Fruit fly (Drosophila melanogaster): ENCODE results near the gene CG45690.

Gene CG45690

DNA sequence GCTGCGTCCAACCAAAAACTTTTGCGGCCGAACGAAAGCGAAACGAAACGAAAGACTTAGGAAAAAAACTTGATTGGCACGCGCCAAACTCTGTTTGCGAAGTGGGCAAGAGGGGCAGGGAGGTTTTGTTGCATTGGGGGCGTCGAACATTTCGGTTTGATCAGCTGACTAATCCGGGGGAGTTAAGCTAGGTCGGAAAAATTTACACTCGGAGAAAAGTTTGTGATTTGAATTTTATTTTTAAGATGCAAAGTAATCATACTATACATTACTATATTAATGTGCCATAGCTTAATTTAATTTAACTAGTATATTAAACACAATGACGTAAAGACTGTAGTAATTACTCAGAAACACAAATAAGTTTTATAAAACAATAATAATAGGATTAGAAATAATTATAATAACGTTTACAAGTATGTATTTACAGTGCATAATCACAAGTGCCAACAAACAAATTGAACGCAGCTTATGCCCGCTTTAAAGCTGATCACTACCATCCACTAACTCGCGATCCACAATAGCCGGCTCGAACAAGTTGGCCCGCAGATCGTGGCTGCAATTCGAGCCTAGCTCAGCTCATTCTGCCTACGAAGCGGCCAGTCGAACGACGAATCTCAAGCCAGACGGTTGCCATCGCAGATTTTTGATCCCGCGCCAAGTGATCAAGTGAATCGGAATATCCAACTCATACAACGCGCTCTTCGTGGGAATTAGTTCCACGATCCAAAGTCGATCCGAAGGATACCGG, 3.6 kb downstream of the CG45690 start, which contains the start of gene CG31871 (continued):
- TF ChIP-seq CG12769 (tag; optimal IDR thresholded peaks at IDR 0.05) = peak; percentile 30
- TF ChIP-seq CG11247 (GFP tag; IDR thresholded peaks at IDR 0.05) = no peak
- 0 out of 3 replicates have a peak, but pooled peaks have one; percentile 35 for TF ChIP-seq so (GFP tag; IDR thresholded peaks at IDR 0.05)
- no peak for TF ChIP-seq Stat92E (GFP tag; optimal IDR thresholded peaks at IDR 0.05)
- TF ChIP-seq CG18262 (tag; optimal IDR thresholded peaks at IDR 0.05) = peak; percentile 86
- TF ChIP-seq GATAe (GFP tag; conservative IDR thresholded peaks at IDR 0.05) = 0 out of 2 replicates have a peak, but pooled peaks have one; percentile 28
- TF ChIP-seq chinmo (GFP tag; IDR thresholded peaks at IDR 0.05; ENCODE audit: partially characterized antibody) = no peak
- TF ChIP-seq CG8089 (GFP tag; optimal IDR thresholded peaks at IDR 0.05) = no peak
- no peak for TF ChIP-seq CG34376 (GFP tag; optimal IDR thresholded peaks at IDR 0.05)
- TF ChIP-seq zfh2 (GFP tag; optimal IDR thresholded peaks at IDR 0.05) = no peak
- peak; percentile 90 for TF ChIP-seq CG11504 (tag; optimal IDR thresholded peaks at IDR 0.05)
- no peak for TF ChIP-seq CG18476 (GFP tag; optimal IDR thresholded peaks at IDR 0.05)
- no peak for TF ChIP-seq Bdp1 (GFP tag; optimal IDR thresholded peaks at IDR 0.05)
- TF ChIP-seq peb (GFP tag; IDR thresholded peaks at IDR 0.05) = peak; percentile 61
- no peak for TF ChIP-seq NC2β (GFP tag; optimal IDR thresholded peaks at IDR 0.05)
- peak; percentile 69 for TF ChIP-seq CG32532 (GFP tag; IDR thresholded peaks at IDR 0.05)
- peak; percentile 66 for TF ChIP-seq al (GFP tag; IDR thresholded peaks at IDR 0.05)
- TF ChIP-seq CG3995 (GFP tag; optimal IDR thresholded peaks at IDR 0.05) = no peak
- peak; percentile 49 for TF ChIP-seq org-1 (GFP tag; optimal IDR thresholded peaks at IDR 0.05)
- TF ChIP-seq Chrac-16 (GFP tag; optimal IDR thresholded peaks at IDR 0.05) = peak; percentile 36
- peak; percentile 56 for TF ChIP-seq Hr3 (GFP tag; optimal IDR thresholded peaks at IDR 0.05)
- peak; percentile 68 for TF ChIP-seq wor (GFP tag; IDR thresholded peaks at IDR 0.05)
- peak; percentile 80; the same call in 2 of the 3 replicates for TF ChIP-seq CG11695 (GFP tag; IDR thresholded peaks at IDR 0.05)
- no peak for TF ChIP-seq CG6683 (GFP tag; optimal IDR thresholded peaks at IDR 0.05)
- TF ChIP-seq repo (GFP tag; optimal IDR thresholded peaks at IDR 0.05) = no peak
- TF ChIP-seq h (optimal IDR thresholded peaks at IDR 0.05) = no peak
- TF ChIP-seq Dp (GFP tag; optimal IDR thresholded peaks at IDR 0.05) = no peak
- no peak for TF ChIP-seq maf-S (GFP tag; optimal IDR thresholded peaks at IDR 0.05)
- no peak for TF ChIP-seq insv (GFP tag; optimal IDR thresholded peaks at IDR 0.05)
- TF ChIP-seq ara (GFP tag; IDR thresholded peaks at IDR 0.05) = peak; percentile 34; the same call in 1 of the 2 replicates
- peak; percentile 85 for TF ChIP-seq CG8924 (tag; optimal IDR thresholded peaks at IDR 0.05)
- TF ChIP-seq caup (GFP tag; optimal IDR thresholded peaks at IDR 0.05; ENCODE audit: severe bottlenecking) = peak; percentile 57
- TF ChIP-seq CG4854 (GFP tag; optimal IDR thresholded peaks at IDR 0.05) = no peak
- TF ChIP-seq Rfx (GFP tag; IDR thresholded peaks at IDR 0.05) = peak; percentile 64
- TF ChIP-seq seq (GFP tag; IDR thresholded peaks at IDR 0.05) = peak; percentile 38; the same call in 1 of the 2 replicates
- no peak for TF ChIP-seq dan (GFP tag; IDR thresholded peaks at IDR 0.05)
- TF ChIP-seq CG7556 (GFP tag; optimal IDR thresholded peaks at IDR 0.05) = peak; percentile 81
- no peak for TF ChIP-seq Dll (GFP tag; IDR thresholded peaks at IDR 0.05; ENCODE audit: partially characterized antibody)
- TF ChIP-seq Trl (optimal IDR thresholded peaks at IDR 0.05) = no peak
- TF ChIP-seq Trl (GFP tag; optimal IDR thresholded peaks at IDR 0.05) = no peak
- TF ChIP-seq cwo (GFP tag; optimal IDR thresholded peaks at IDR 0.05) = peak; percentile 63
- TF ChIP-seq ac (GFP tag; optimal IDR thresholded peaks at IDR 0.05) = no peak
- peak; percentile 34 for TF ChIP-seq Lhr (GFP tag; optimal IDR thresholded peaks at IDR 0.05)
- no peak for TF ChIP-seq CG9797 (GFP tag; optimal IDR thresholded peaks at IDR 0.05)
- TF ChIP-seq Nf-YA (GFP tag; IDR thresholded peaks at IDR 0.05) = peak; percentile 23; the same call in 1 of the 2 replicates
- TF ChIP-seq Kr (GFP tag; optimal IDR thresholded peaks at IDR 0.05) = no peak
- peak; percentile 59 for TF ChIP-seq CG9817 (tag; optimal IDR thresholded peaks at IDR 0.05)
- peak; percentile 63 for TF ChIP-seq ranshi (GFP tag; IDR thresholded peaks at IDR 0.05)
- TF ChIP-seq hb (GFP tag; IDR thresholded peaks at IDR 0.05; ENCODE audit: partially characterized antibody) = no peak
- TF ChIP-seq CG8765 (GFP tag; IDR thresholded peaks at IDR 0.05) = no peak

All from whole organism, embryonic.